Fruit fly (Drosophila melanogaster) whole organism, adult: Measurements from ENCODE around the gene Elp1.

Source experiments
- CG11617 ChIP-seq: fragments of 200-800 bp; sonication (Bioruptor generic); optimal IDR thresholded peaks from 2 replicates; lab custom pipeline; 2017; ENCODE audit warnings: mild to moderate bottlenecking, missing biosample characterization, missing genetic modification reagents, missing genetic modification characterization
- CG12768 ChIP-seq: fragments of 200-800 bp; sonication (Bioruptor generic); optimal IDR thresholded peaks from 2 replicates; lab custom pipeline; 2017; ENCODE audit warnings: missing biosample characterization, missing genetic modification characterization, mild to moderate bottlenecking, moderate library complexity, missing genetic modification reagents
- CG14711 ChIP-seq: fragments of 200-800 bp; sonication (Bioruptor generic); optimal IDR thresholded peaks from 2 replicates; lab custom pipeline; 2018; ENCODE audit warnings: missing biosample characterization, mild to moderate bottlenecking, missing genetic modification characterization, moderate library complexity
- CG1620 ChIP-seq: fragments of 200-800 bp; sonication (Bioruptor generic); optimal IDR thresholded peaks from 2 replicates; lab custom pipeline; 2016; ENCODE audit warnings: missing biosample characterization, missing genetic modification characterization
- CG33017 ChIP-seq: fragments of 200-800 bp; sonication (Bioruptor generic); optimal IDR thresholded peaks from 2 replicates; lab custom pipeline; 2018; ENCODE audit warnings: missing biosample characterization, mild to moderate bottlenecking, missing genetic modification characterization, moderate library complexity
- CG5204 ChIP-seq: fragments of 200-800 bp; sonication (Bioruptor generic); optimal IDR thresholded peaks from 2 replicates; lab custom pipeline; 2016; ENCODE audit warnings: missing biosample characterization, missing genetic modification characterization
- CG7045 ChIP-seq: fragments of 200-800 bp; sonication (Bioruptor generic); optimal IDR thresholded peaks from 2 replicates; lab custom pipeline; 2017; ENCODE audit warnings: missing biosample characterization, mild to moderate bottlenecking, missing genetic modification characterization
- CG7101 ChIP-seq: fragments of 200-800 bp; sonication (Bioruptor generic); optimal IDR thresholded peaks from 2 replicates; lab custom pipeline; 2018; ENCODE audit warnings: missing biosample characterization, mild to moderate bottlenecking, missing genetic modification characterization, moderate library complexity
- Clk ChIP-seq: fragments of 200-800 bp; sonication (Bioruptor generic); optimal IDR thresholded peaks from 2 replicates; lab custom pipeline; 2017; ENCODE audit warnings: missing biosample characterization, missing genetic modification characterization
- Crg-1 ChIP-seq: fragments of 200-800 bp; sonication (Bioruptor generic); optimal IDR thresholded peaks from 2 replicates; lab custom pipeline; 2016; ENCODE audit warnings: missing biosample characterization, missing genetic modification characterization
- Hr96 ChIP-seq: fragments of 200-800 bp; sonication (Bioruptor generic); optimal IDR thresholded peaks from 2 replicates; lab custom pipeline; 2016; ENCODE audit warnings: missing biosample characterization, missing genetic modification characterization
- Mnt ChIP-seq: fragments of 200-800 bp; sonication (Bioruptor generic); optimal IDR thresholded peaks from 2 replicates; lab custom pipeline; 2016; ENCODE audit warnings: missing biosample characterization, mild to moderate bottlenecking, missing genetic modification characterization
- bab1 ChIP-seq: fragments of 200-800 bp; sonication (Bioruptor generic); optimal IDR thresholded peaks from 3 replicates; lab custom pipeline; 2019; ENCODE audit warnings: missing biosample characterization, mild to moderate bottlenecking, missing genetic modification characterization, moderate library complexity
- cic ChIP-seq: fragments of 200-800 bp; sonication (Bioruptor generic); optimal IDR thresholded peaks from 2 replicates; lab custom pipeline; 2017; ENCODE audit warnings: missing biosample characterization, mild to moderate bottlenecking, missing genetic modification characterization, moderate library complexity
- cnc ChIP-seq, 2 experiments: fragments of >200 bp; optimal IDR thresholded peaks; 2 replicates each; lab custom pipeline; 2017
- kay ChIP-seq: fragments of 200-800 bp; sonication (Bioruptor generic); peaks from one replicate; lab custom pipeline; 2016; ENCODE audit warnings: missing biosample characterization, missing genetic modification characterization, borderline replicate concordance
- ovo ChIP-seq: fragments of 200-800 bp; sonication (Bioruptor generic); optimal IDR thresholded peaks from 2 replicates; lab custom pipeline; 2016; ENCODE audit warnings: missing biosample characterization, missing genetic modification characterization
- pad ChIP-seq: fragments of 200-800 bp; sonication (Bioruptor generic); optimal IDR thresholded peaks from 3 replicates; lab custom pipeline; 2017; ENCODE audit warnings: missing biosample characterization, missing genetic modification characterization, mild to moderate bottlenecking, moderate library complexity, missing genetic modification reagents
- tj ChIP-seq: fragments of 200-800 bp; sonication (Bioruptor generic); optimal IDR thresholded peaks from 3 replicates; lab custom pipeline; 2017; ENCODE audit warnings: missing biosample characterization, mild to moderate bottlenecking, missing genetic modification characterization, moderate library complexity
- toe ChIP-seq: fragments of 200-800 bp; sonication (Bioruptor generic); optimal IDR thresholded peaks from 2 replicates; lab custom pipeline; 2016; ENCODE audit warnings: missing biosample characterization, missing genetic modification characterization

Elp1 gene

DNA sequence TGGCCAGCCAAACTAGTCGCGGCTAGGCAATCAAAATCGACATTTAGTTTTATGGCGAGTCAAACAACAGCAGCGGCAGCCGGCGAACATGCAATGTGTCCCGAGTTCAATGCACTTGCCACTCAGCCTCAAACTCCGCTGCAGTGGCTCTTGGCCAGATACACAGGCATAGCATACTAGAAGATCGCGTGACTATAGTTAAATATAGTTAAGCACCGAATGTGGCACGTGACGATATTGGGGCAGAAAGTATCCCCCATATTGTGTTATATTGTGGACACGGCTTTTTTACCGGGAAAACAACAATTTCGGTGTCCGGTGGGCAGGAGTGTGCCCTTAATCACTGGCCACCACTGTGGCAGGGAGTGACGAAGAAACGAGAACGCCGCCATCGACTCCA lies 32.9 kb upstream of the Elp1 start:
- no peak for TF ChIP-seq bab1 (GFP tag; lab: Kevin White, UChicago)
- no peak for TF ChIP-seq Clk (GFP tag; lab: Kevin White, UChicago)
- TF ChIP-seq CG7101 (tag; lab: Kevin White, UChicago), result no peak
- TF ChIP-seq CG5204 (GFP tag; lab: Kevin White, UChicago), result no peak
- TF ChIP-seq pad (GFP tag; lab: Kevin White, UChicago), result no peak
- TF ChIP-seq CG1620 (GFP tag; lab: Kevin White, UChicago), result no peak
- no peak for TF ChIP-seq CG7045 (GFP tag; lab: Kevin White, UChicago)
- no peak for TF ChIP-seq Hr96
- no peak for TF ChIP-seq Mnt (GFP tag; lab: Kevin White, UChicago)
- no peak for TF ChIP-seq Crg-1
- no peak for TF ChIP-seq ovo (GFP tag; lab: Kevin White, UChicago)
- TF ChIP-seq tj (GFP tag; lab: Kevin White, UChicago), result no peak

DNA sequence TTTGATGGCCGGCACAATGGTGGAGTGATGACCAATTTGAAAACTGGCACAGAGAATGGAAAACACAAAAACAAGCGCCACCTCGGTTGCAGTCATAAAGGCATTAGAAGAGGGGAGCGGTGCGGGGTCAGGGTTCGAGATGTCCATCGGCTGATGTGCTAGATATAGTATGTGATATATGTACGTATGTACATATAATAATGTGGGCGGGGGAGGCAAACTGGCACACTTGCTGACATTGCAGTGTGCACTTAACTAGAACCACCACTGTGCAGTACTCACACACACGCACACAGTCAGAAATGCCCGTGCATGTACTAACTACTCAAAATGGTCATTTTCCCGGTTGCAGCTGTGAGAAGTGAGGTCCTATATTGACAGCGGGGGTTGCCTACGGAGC lies 31.9 kb upstream of the Elp1 start:
- TF ChIP-seq CG12768 (GFP tag; lab: Kevin White, UChicago) (peak; percentile 21), tj (GFP tag; lab: Kevin White, UChicago) (peak; percentile 61), CG1620 (GFP tag; lab: Kevin White, UChicago) (no peak)

DNA sequence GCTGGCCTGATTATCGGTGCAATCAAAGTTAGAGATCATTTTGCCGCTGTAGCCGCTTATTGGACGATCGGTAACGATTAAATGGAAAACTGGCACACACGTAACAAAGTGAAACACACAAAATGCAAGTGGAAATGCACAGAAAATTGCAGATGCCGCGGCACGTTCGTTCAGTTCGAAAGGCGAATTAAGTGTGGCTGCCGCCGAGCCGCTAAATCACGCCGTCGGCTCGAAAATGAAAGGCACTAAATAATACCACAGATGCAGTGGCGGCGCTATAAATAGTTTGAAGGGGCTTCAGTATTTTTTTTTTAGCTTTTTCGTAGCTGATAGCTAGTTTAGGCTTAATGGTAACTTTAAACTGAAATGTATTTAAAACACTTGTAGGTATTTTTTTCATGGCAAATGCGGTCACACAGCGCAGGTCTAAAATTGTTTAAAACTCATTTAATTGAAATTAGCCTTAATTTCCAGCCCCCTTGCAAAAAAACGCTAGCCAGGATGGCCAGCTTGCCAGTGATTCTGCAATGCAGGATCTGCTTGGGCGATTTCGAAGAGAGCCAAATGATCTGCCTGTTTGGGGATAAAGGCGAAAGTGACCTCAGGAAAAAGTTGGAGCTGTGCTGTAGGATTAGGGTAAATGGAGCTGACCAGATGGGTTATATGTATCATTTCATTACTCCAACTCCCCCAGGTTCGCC lies 30.9 kb upstream of the Elp1 start, which contains the start of the genes Jupiter and CG14710:
TSS of gene Jupiter (minus strand) at position 198 of the 701 bp plus-strand sequence.
TSS of gene CG14710 (plus strand) at position 382 of the 701 bp plus-strand sequence.
- TF ChIP-seq CG7101 (tag; lab: Kevin White, UChicago) (peak; percentile 63), Crg-1 (peak; percentile 38), CG5204 (GFP tag; lab: Kevin White, UChicago) (no peak), cic (GFP tag; lab: Kevin White, UChicago) (peak; percentile 45), CG11617 (GFP tag; lab: Kevin White, UChicago) (no peak), CG12768 (GFP tag; lab: Kevin White, UChicago) (peak; percentile 4), CG14711 (peak; percentile 72), pad (GFP tag; lab: Kevin White, UChicago) (peak; percentile 5), ovo (GFP tag; lab: Kevin White, UChicago) (peak; percentile 63), Hr96 (no peak), cnc (optimal IDR thresholded peaks at IDR 0.05; lab: Kevin White, UChicago) (no peak), CG1620 (GFP tag; lab: Kevin White, UChicago) (peak; percentile 78), CG7045 (GFP tag; lab: Kevin White, UChicago) (peak; percentile 23), Mnt (GFP tag; lab: Kevin White, UChicago) (peak; percentile 60), toe (GFP tag; lab: Kevin White, UChicago) (no peak), bab1 (GFP tag; lab: Kevin White, UChicago) (peak; percentile 72), Clk (GFP tag; lab: Kevin White, UChicago) (peak; percentile 59), CG33017 (tag; lab: Kevin White, UChicago) (peak; percentile 27), tj (GFP tag; lab: Kevin White, UChicago) (peak; percentile 70), kay (no peak)

DNA sequence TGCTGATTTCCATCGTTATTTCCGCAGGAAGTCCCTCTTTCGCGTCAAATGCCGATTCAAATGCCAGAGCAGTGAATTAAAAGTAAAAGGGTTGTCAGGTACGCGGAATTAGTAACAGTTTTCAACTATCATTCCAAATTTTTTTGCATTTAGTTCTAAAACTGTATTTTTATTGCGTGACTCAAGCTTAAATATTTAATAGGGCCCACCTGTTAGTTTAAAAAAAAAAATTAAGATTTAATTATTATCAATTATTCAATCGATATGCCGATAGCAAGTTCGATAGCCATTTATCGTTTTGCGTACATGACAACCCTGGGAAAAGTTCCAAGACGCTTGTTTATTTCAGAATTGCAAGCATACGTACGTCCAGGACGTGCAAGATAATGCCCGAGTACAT lies 27.7 kb upstream of the Elp1 start, which contains the start of gene CG14711:
TSS of gene CG14711 (plus strand) at position 315 of the 400 bp plus-strand sequence.
- TF ChIP-seq bab1 (GFP tag; lab: Kevin White, UChicago) (peak; percentile 92), CG7045 (GFP tag; lab: Kevin White, UChicago) (peak; percentile 83), CG5204 (GFP tag; lab: Kevin White, UChicago) (no peak), CG7101 (tag; lab: Kevin White, UChicago) (peak; percentile 86), CG14711 (peak; percentile 100), toe (GFP tag; lab: Kevin White, UChicago) (no peak), cic (GFP tag; lab: Kevin White, UChicago) (peak; percentile 38), CG11617 (GFP tag; lab: Kevin White, UChicago) (peak; percentile 88), CG12768 (GFP tag; lab: Kevin White, UChicago) (peak; percentile 89), pad (GFP tag; lab: Kevin White, UChicago) (peak; percentile 68), cnc (optimal IDR thresholded peaks at IDR 0.05; lab: Kevin White, UChicago) (no peak), CG1620 (GFP tag; lab: Kevin White, UChicago) (peak; percentile 85), Clk (GFP tag; lab: Kevin White, UChicago) (peak; percentile 51), Mnt (GFP tag; lab: Kevin White, UChicago) (peak; percentile 74), CG33017 (tag; lab: Kevin White, UChicago) (peak; percentile 85), kay (no peak), Crg-1 (peak; percentile 84), tj (GFP tag; lab: Kevin White, UChicago) (peak; percentile 68), ovo (GFP tag; lab: Kevin White, UChicago) (peak; percentile 64), Hr96 (no peak)

DNA sequence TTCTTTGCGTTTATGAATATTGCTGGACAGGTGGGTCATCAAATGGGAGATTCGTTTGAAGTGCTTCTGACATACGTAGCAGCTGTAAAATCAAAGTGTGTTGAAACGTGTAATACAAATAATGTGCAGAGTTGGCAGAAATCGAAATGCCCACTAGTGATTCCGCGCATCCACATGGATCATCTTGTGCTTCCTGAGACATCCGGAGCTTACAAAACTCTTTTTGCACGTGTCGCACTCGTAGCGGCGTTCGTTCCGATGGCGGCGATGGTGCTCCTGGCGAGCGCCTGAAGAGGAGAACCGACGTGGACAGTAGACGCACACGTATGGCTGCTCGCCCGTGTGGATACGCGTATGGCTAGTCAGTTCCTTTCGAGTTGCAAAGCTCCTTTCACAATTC lies 25.2 kb upstream of the Elp1 start, which contains the start of gene Zaf1:
TSS of gene Zaf1 (minus strand) at position 101 of the 400 bp plus-strand sequence.
- TF ChIP-seq cnc (optimal IDR thresholded peaks at IDR 0.05; lab: Kevin White, UChicago) (no peak), tj (GFP tag; lab: Kevin White, UChicago) (peak; percentile 12)

DNA sequence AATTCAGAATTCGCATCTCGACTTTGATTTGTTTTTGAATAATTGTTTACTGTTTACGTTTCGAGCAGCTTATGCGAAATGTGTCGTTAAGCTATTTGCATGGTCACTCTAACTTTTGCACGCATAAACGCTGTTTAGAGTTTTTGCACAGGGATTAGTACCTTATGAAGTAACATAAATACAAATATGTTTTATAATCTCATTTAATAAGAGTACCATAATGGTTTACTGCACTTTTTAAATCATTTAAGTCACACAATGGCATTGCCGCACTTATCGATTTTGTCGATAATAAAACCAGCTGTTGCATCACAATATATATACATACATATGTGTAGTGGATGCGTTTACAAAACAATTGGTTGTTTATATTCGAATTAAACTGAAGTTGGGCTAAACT lies 24.2 kb upstream of the Elp1 start, which contains the start of the genes CG6813 and CG18764:
TSS of gene CG6813 (minus strand) at position 68 of the 400 bp plus-strand sequence.
TSS of gene CG18764 (plus strand) at position 319 of the 400 bp plus-strand sequence.
- TF ChIP-seq cnc (optimal IDR thresholded peaks at IDR 0.05; lab: Kevin White, UChicago), result peak in 1 of 2 experiments; percentile 45
- peak; percentile 74 for TF ChIP-seq CG14711
- no peak for TF ChIP-seq Clk (GFP tag; lab: Kevin White, UChicago)
- peak; percentile 2 for TF ChIP-seq tj (GFP tag; lab: Kevin White, UChicago)
- TF ChIP-seq CG11617 (GFP tag; lab: Kevin White, UChicago), result peak; percentile 8
- no peak for TF ChIP-seq toe (GFP tag; lab: Kevin White, UChicago)
- peak; percentile 31 for TF ChIP-seq Mnt (GFP tag; lab: Kevin White, UChicago)
- peak; percentile 52 for TF ChIP-seq bab1 (GFP tag; lab: Kevin White, UChicago)
